Worm (Caenorhabditis elegans) whole organism, young adult: ENCODE data around the gene T02H6.3.

Experiments
- F49E8.2 ChIP-seq: sonication (generic microtip); optimal IDR thresholded peaks from 3 replicates; lab custom pipeline; 2017; ENCODE audit warnings: missing genetic modification characterization, mild to moderate bottlenecking, missing compliant biosample characterization, antibody characterized with exemption, moderate library complexity; ENCODE audit not compliant: insufficient read depth
- Y95B8A.8 ChIP-seq: fragments of 200-800 bp; sonication (Bioruptor generic); IDR thresholded peaks from 2 replicates; pipeline ENCODE4 v1.3.6; 2022; ENCODE audit warnings: missing genetic modification reagents, missing genetic modification characterization, missing compliant biosample characterization
- akir-1 ChIP-seq: fragments of 200-800 bp; sonication (Bioruptor generic); optimal IDR thresholded peaks from 2 replicates; lab custom pipeline; 2018; ENCODE audit warnings: mild to moderate bottlenecking, missing genetic modification characterization, moderate library complexity, missing compliant biosample characterization
- atf-7 ChIP-seq: sonication (generic microtip); optimal IDR thresholded peaks from 2 replicates; lab custom pipeline; 2017; ENCODE audit warnings: mild to moderate bottlenecking, missing genetic modification characterization, missing compliant biosample characterization
- attf-5 ChIP-seq: fragments of 200-800 bp; sonication (Bioruptor generic); optimal IDR thresholded peaks from 2 replicates; lab custom pipeline; 2018; ENCODE audit warnings: mild to moderate bottlenecking, missing genetic modification characterization, missing compliant biosample characterization
- bed-2 ChIP-seq: fragments of 200-800 bp; sonication (Bioruptor generic); IDR thresholded peaks from 2 replicates; pipeline ENCODE4 v1.3.6; 2022; ENCODE audit warnings: missing genetic modification reagents, missing genetic modification characterization, missing compliant biosample characterization
- ceh-27 ChIP-seq: fragments of 200-800 bp; sonication (Bioruptor generic); optimal IDR thresholded peaks from 2 replicates; lab custom pipeline; 2018; ENCODE audit warnings: mild to moderate bottlenecking, missing genetic modification characterization, moderate library complexity, missing compliant biosample characterization
- ceh-91 ChIP-seq: fragments of 200-800 bp; sonication (Bioruptor generic); IDR thresholded peaks from 2 replicates; pipeline ENCODE4 v1.3.6; 2022; ENCODE audit warnings: missing genetic modification reagents, missing genetic modification characterization, missing compliant biosample characterization
- dox-1 ChIP-seq: fragments of 200-800 bp; sonication (Bioruptor generic); IDR thresholded peaks from 2 replicates; pipeline ENCODE4 v1.3.6; 2022; ENCODE audit warnings: missing genetic modification reagents, missing genetic modification characterization, missing compliant biosample characterization
- dpl-1 ChIP-seq: fragments of 150-350 bp; optimal IDR thresholded peaks from 2 replicates; lab custom pipeline; 2014; ENCODE audit warnings: missing biosample characterization, missing genetic modification reagents, missing genetic modification characterization
- efl-1 ChIP-seq: fragments of 150-350 bp; optimal IDR thresholded peaks from 2 replicates; lab custom pipeline; 2014; ENCODE audit warnings: missing biosample characterization, missing genetic modification reagents, missing genetic modification characterization
- lin-35 ChIP-seq, 3 experiments: fragments of 150-350 bp in 2 of 3; sonication (generic microtip) in 1 of 3; optimal IDR thresholded peaks; 2 replicates each; lab custom pipeline; 2014 to 2018; ENCODE audit warnings: missing biosample characterization in 3 of 3, missing genetic modification characterization in 3 of 3, missing genetic modification reagents in 3 of 3
- ztf-6 ChIP-seq: fragments of 200-800 bp; sonication (Bioruptor generic); IDR thresholded peaks from 2 replicates; pipeline ENCODE4 v1.3.6; 2022; ENCODE audit warnings: missing genetic modification reagents, missing genetic modification characterization, missing compliant biosample characterization

DNA sequence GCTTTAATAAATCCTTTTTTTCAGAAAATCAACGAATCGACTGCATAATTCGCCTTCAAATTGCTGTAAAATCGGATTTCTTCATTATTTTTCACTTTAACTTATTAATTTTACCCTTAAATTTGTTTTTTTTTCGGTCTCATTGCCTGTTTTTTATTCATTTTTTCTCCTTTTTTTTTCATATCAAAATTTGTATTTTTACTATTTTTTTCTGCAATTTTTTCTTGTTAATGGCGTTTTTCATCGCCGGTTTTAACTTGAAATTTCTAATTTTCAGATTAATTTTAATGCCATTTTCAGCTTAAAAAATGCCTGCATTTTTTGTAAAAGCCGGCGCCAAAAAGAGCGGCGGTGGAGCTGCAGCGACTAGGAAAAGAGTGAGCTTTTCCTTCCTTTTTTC lies 17.4 kb downstream of the T02H6.3 start, which contains the start of gene T02H6.1:
- TF ChIP-seq ceh-27 (GFP tag; lab: Kevin White, UChicago): no peak
- no peak for TF ChIP-seq dpl-1 (GFP tag; lab: Kevin White, UChicago)
- no peak for TF ChIP-seq efl-1 (GFP tag; lab: Kevin White, UChicago)
- TF ChIP-seq lin-35 (GFP tag; optimal IDR thresholded peaks at IDR 0.05; lab: Kevin White, UChicago): no peak
- TF ChIP-seq atf-7 (tag; lab: Kevin White, UChicago): no peak
- no peak for TF ChIP-seq akir-1 (GFP tag; lab: Kevin White, UChicago)
- no peak for TF ChIP-seq dox-1 (GFP tag; lab: Robert Waterston, UW)
- TF ChIP-seq bed-2: no peak
- TF ChIP-seq ceh-91: no peak
- no peak for TF ChIP-seq ztf-6 (GFP tag; lab: Robert Waterston, UW)
- no peak for TF ChIP-seq Y95B8A.8 (GFP tag; lab: Robert Waterston, UW)
- no peak for TF ChIP-seq F49E8.2 (tag; lab: Kevin White, UChicago)
- no peak for TF ChIP-seq attf-5 (GFP tag; lab: Kevin White, UChicago)
